4 worm cellular contexts compared by ENCODE assay signal in the genomic region with DNA sequence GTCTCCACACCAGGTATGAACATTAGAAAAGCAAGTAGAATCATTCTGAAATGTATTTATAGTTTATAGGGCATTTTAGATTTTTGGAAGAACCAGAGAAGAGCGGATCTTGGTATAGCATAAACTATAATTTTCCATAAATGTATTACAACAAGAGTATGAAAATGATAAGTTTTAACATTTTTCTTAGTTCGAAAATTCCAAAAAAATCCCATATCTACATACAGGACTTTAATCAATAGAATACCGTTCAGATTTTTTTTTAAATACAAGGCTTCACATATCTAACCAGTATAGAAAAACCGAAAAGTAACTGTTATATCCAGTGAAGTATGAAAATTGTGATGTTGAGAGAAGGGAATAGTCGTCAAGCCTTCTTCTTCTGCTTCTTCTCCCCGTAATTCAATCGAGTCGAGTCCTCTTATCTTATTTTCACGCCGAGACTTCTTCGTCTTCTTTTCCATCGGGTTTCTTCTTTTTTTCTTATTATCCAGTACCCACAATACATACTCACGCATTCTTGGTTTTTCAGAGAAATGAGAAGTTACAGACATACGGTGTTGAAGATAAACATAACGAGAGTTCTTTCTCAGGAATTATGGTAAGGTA.
TF ChIP-seq lines count a peak whose summit lies in the region.

A gene (minus strand): TSS at position 51 of the 609 bp plus-strand sequence.

TF ChIP-seq in whole organism, L1 larva, 84 proteins besides CTCF, POLR2A, EP300 and RAD21:
- no peak for TF ChIP-seq mab-9 (GFP tag; IDR thresholded peaks at IDR 0.05; lab: Robert Waterston, UW)
- peak; percentile 16 for TF ChIP-seq lin-14 (GFP tag; optimal IDR thresholded peaks at IDR 0.05; lab: Kevin White, UChicago)

TF ChIP-seq in whole organism, L4 larva, 104 proteins besides CTCF, POLR2A, EP300 and RAD21:
- TF ChIP-seq set-16 (GFP tag; IDR thresholded peaks at IDR 0.05; lab: Robert Waterston, UW) (no peak), arid-1 (GFP tag; conservative IDR thresholded peaks at IDR 0.05; lab: Robert Waterston, UW) (no peak), fkh-10 (GFP tag; optimal IDR thresholded peaks at IDR 0.05; lab: Kevin White, UChicago) (peak; percentile 45), cey-2 (tag; optimal IDR thresholded peaks at IDR 0.05; lab: Kevin White, UChicago; ENCODE audit: borderline replicate concordance, insufficient read depth) (no peak), rbr-2 (tag; optimal IDR thresholded peaks at IDR 0.05; lab: Kevin White, UChicago) (no peak)

TF ChIP-seq in whole organism, late embryonic, 69 proteins besides CTCF, POLR2A, EP300 and RAD21:
- TF ChIP-seq unc-42 (tag; optimal IDR thresholded peaks at IDR 0.05; lab: Kevin White, UChicago): peak; percentile 91
- TF ChIP-seq fkh-10 (GFP tag; optimal IDR thresholded peaks at IDR 0.05; lab: Kevin White, UChicago): no peak
- TF ChIP-seq pqm-1 (tag; optimal IDR thresholded peaks at IDR 0.05; lab: Kevin White, UChicago): no peak
- TF ChIP-seq pros-1 (tag; optimal IDR thresholded peaks at IDR 0.05; lab: Kevin White, UChicago): no peak

TF ChIP-seq in whole organism, mixed stage, embryonic, 35 proteins besides CTCF, POLR2A, EP300 and RAD21:
- TF ChIP-seq unc-120 (tag; optimal IDR thresholded peaks at IDR 0.05; lab: Kevin White, UChicago; ENCODE audit: poor library complexity, severe bottlenecking) (no peak), ces-1 (GFP tag; optimal IDR thresholded peaks at IDR 0.05; lab: Kevin White, UChicago) (peak; percentile 92)
